Fruit fly (Drosophila melanogaster): ENCODE data around the gene CG9427.

Gene CG9427

dm6 chr3R:9637361-9637760, 10.6 kb upstream of the CG9427 start, which contains the start of gene Scm (continued):
- peak in 1 of 3 experiments; percentile 11 for TF ChIP-seq Stat92E (GFP tag; optimal IDR thresholded peaks at IDR 0.05)
- peak; percentile 28 for TF ChIP-seq CG15601 (tag; optimal IDR thresholded peaks at IDR 0.05)
- TF ChIP-seq CG3995 (GFP tag; optimal IDR thresholded peaks at IDR 0.05): peak; percentile 99
- no peak for TF ChIP-seq CG14965 (GFP tag; optimal IDR thresholded peaks at IDR 0.05; ENCODE audit: borderline replicate concordance)
- no peak for TF ChIP-seq shn (GFP tag; optimal IDR thresholded peaks at IDR 0.05)
- TF ChIP-seq aop (GFP tag; IDR thresholded peaks at IDR 0.05): no peak
- peak; percentile 50 for TF ChIP-seq CG17829 (tag; optimal IDR thresholded peaks at IDR 0.05)
- TF ChIP-seq CG10267 (tag; optimal IDR thresholded peaks at IDR 0.05): peak; percentile 60
- peak; percentile 54 for TF ChIP-seq CG14710 (tag; optimal IDR thresholded peaks at IDR 0.05)
- TF ChIP-seq CG14860 (GFP tag; IDR thresholded peaks at IDR 0.05; ENCODE audit: partially characterized antibody): peak; percentile 85
- TF ChIP-seq ftz-f1 (GFP tag; optimal IDR thresholded peaks at IDR 0.05): peak; percentile 6
- peak; percentile 4 for TF ChIP-seq CG33557 (GFP tag; optimal IDR thresholded peaks at IDR 0.05)
- peak; percentile 80 for TF ChIP-seq inv (GFP tag; IDR thresholded peaks at IDR 0.05; ENCODE audit: partially characterized antibody)
- no peak for TF ChIP-seq Hr51 (GFP tag; optimal IDR thresholded peaks at IDR 0.05)
- TF ChIP-seq pnt (GFP tag; optimal IDR thresholded peaks at IDR 0.05): no peak
- no peak for TF ChIP-seq CG4282 (GFP tag; optimal IDR thresholded peaks at IDR 0.05)
- peak; percentile 80 for TF ChIP-seq nerfin-2 (GFP tag; IDR thresholded peaks at IDR 0.05; ENCODE audit: partially characterized antibody)
- peak; percentile 39 for TF ChIP-seq Fer1 (GFP tag; optimal IDR thresholded peaks at IDR 0.05)
- peak; percentile 53 for TF ChIP-seq nerfin-1 (tag; optimal IDR thresholded peaks at IDR 0.05)
- no peak for TF ChIP-seq prd (optimal IDR thresholded peaks at IDR 0.05)
- TF ChIP-seq prd (GFP tag; IDR thresholded peaks at IDR 0.05): no peak
- TF ChIP-seq tna (GFP tag; IDR thresholded peaks at IDR 0.05; ENCODE audit: partially characterized antibody): peak; percentile 89
- peak; percentile 93 for TF ChIP-seq Opbp (GFP tag; IDR thresholded peaks at IDR 0.05; ENCODE audit: partially characterized antibody)
- TF ChIP-seq CG3838 (GFP tag; optimal IDR thresholded peaks at IDR 0.05): no peak
- TF ChIP-seq kni (GFP tag; optimal IDR thresholded peaks at IDR 0.05): peak; percentile 31
- TF ChIP-seq CG9817 (tag; optimal IDR thresholded peaks at IDR 0.05): no peak
- TF ChIP-seq Dip2 (GFP tag; IDR thresholded peaks at IDR 0.05): no peak
- TF ChIP-seq CG1603 (tag; optimal IDR thresholded peaks at IDR 0.05): peak; percentile 77
- no peak for TF ChIP-seq CG3163 (GFP tag; optimal IDR thresholded peaks at IDR 0.05)
- TF ChIP-seq psq (GFP tag; optimal IDR thresholded peaks at IDR 0.05): no peak
- peak; percentile 34 for TF ChIP-seq CG12391 (tag; optimal IDR thresholded peaks at IDR 0.05)
- peak; percentile 91 for TF ChIP-seq CG34224 (GFP tag; IDR thresholded peaks at IDR 0.05; ENCODE audit: partially characterized antibody)
- TF ChIP-seq p53 (GFP tag; optimal IDR thresholded peaks at IDR 0.05): no peak
- TF ChIP-seq CkIIα-i1 (GFP tag; IDR thresholded peaks at IDR 0.05): no peak
- TF ChIP-seq CG15514 (GFP tag; optimal IDR thresholded peaks at IDR 0.05): peak; percentile 63
- TF ChIP-seq CG7963 (GFP tag; IDR thresholded peaks at IDR 0.05; ENCODE audit: partially characterized antibody): peak; percentile 93
- TF ChIP-seq Mad (GFP tag; optimal IDR thresholded peaks at IDR 0.05): no peak
- peak; percentile 3 for TF ChIP-seq CG13424 (tag; optimal IDR thresholded peaks at IDR 0.05)
- peak; percentile 7 for TF ChIP-seq CG4854 (GFP tag; optimal IDR thresholded peaks at IDR 0.05)
- TF ChIP-seq chm (GFP tag; IDR thresholded peaks at IDR 0.05): no peak
- TF ChIP-seq nmo (GFP tag; optimal IDR thresholded peaks at IDR 0.05): peak; percentile 54
- TF ChIP-seq gt (GFP tag; IDR thresholded peaks at IDR 0.05): no peak
- no peak for TF ChIP-seq yki (optimal IDR thresholded peaks at IDR 0.05)
- no peak for TF ChIP-seq Ets65A (GFP tag)
- peak; percentile 88 for TF ChIP-seq Scr (GFP tag; IDR thresholded peaks at IDR 0.05; ENCODE audit: partially characterized antibody)
- peak; percentile 59 for TF ChIP-seq Nf-YB (GFP tag; optimal IDR thresholded peaks at IDR 0.05)
- peak; percentile 51; the same call in 1 of the 3 replicates for TF ChIP-seq mld (GFP tag; IDR thresholded peaks at IDR 0.05; ENCODE audit: partially characterized antibody)
- no peak for TF ChIP-seq br (optimal IDR thresholded peaks at IDR 0.05)
- TF ChIP-seq HmgZ (tag; optimal IDR thresholded peaks at IDR 0.05): peak; percentile 70
- no peak for TF ChIP-seq CG6689 (GFP tag; IDR thresholded peaks at IDR 0.05)

Measured in whole organism, embryonic.